Worm (Caenorhabditis elegans) whole organism, L4/young adult: ENCODE measurements around the gene sel-8.

Experiments
- W03F9.2 ChIP-seq: fragments of 150-350 bp; optimal IDR thresholded peaks from 2 replicates; lab custom pipeline; 2014; ENCODE audit warnings: missing biosample characterization, missing genetic modification characterization
- dao-5 ChIP-seq: sonication (generic microtip); optimal IDR thresholded peaks from 2 replicates; lab custom pipeline; 2016; ENCODE audit warnings: missing genotype, missing genetic modification characterization, moderate library complexity, missing compliant biosample characterization
- him-1 ChIP-seq: sonication (generic microtip); optimal IDR thresholded peaks from 2 replicates; lab custom pipeline; 2016; ENCODE audit warnings: missing genotype, missing genetic modification reagents, missing genetic modification characterization, missing compliant biosample characterization

The sel-8 gene

DNA sequence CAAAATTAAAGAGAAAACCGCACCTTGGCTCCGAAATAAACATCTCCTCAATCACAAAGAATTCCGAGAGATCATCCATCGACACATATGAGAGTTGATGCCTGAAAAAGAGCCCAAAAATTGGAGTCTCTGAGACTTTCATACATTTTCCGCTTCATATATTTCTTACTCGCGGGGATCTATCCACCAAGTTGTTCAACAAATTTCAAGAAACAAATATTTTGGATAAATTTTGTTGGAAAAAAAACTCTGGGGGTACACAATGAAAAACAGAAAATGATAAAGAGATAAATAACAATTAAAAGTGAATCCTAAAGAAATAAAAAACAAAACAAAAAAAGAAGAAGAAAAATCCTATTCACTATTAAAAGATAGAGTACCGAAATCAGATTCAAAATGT is at the start of gene sel-8:
TSS of gene sel-8 (minus strand) at position 101 of the 400 bp plus-strand sequence.
- TF ChIP-seq him-1 (tag; lab: Kevin White, UChicago): no peak
- TF ChIP-seq dao-5 (tag; lab: Kevin White, UChicago): no peak
- TF ChIP-seq W03F9.2 (tag; lab: Kevin White, UChicago): no peak

DNA sequence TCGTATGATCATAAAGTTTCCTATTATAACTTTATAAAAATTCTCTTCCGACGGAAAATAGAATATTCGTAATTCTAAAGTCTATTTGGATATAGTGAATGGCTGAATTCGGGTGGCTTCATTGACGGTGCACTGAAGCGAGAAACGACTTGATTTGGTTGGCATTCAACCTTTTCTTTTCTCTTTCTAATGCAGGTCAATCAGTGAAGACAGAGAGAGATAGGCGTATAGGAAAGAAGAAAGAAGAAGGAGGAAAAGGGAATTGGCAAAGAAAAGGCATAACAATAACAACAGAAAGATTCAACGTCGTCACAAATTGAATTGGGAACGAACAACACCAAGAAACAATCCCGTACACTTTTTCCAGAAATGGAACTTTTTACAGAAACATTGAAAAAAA is 48.5 kb upstream of the sel-8 start:
- TF ChIP-seq W03F9.2 (tag; lab: Kevin White, UChicago) (no peak), him-1 (tag; lab: Kevin White, UChicago) (no peak), dao-5 (tag; lab: Kevin White, UChicago) (no peak)

DNA sequence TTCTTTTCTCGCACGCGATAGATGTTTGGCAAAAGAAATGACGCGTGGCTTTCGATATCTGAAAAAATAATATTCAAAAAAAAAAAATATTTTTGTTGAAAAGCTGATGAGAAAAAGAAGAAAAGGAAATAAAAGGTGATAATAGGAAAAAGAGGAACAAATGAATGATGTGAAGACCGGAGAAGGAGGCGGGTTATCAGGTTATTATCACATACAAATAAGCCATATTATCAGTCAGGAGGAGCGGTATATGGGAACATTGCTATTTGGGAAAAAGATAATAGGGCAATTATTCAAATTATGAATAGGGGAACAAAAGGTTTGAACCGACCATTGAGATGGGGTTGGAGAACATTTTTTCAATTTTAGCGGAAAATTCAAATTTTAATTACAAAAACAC is 47.2 kb upstream of the sel-8 start:
- TF ChIP-seq W03F9.2 (tag; lab: Kevin White, UChicago): no peak
- no peak for TF ChIP-seq him-1 (tag; lab: Kevin White, UChicago)
- no peak for TF ChIP-seq dao-5 (tag; lab: Kevin White, UChicago)

DNA sequence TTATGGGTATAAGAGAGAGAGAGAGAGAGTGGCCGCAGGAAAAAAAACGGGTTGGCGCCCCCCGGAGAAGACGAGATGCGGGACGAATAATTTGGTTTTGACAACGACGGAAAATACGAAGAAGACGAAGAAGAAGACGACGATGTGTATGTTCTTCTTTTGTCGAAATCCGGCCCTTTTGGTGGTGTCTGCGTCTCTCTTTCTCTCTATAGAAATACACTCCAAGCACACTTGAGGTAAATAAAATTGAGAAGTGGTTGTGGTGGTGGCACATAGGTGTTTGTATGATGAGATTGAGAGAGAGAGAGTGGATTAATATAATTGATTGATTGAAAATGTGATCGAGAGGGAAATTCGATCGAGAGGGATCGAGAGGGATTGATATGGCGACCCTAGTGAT is 45.9 kb upstream of the sel-8 start:
- TF ChIP-seq dao-5 (tag; lab: Kevin White, UChicago) (no peak), him-1 (tag; lab: Kevin White, UChicago) (no peak), W03F9.2 (tag; lab: Kevin White, UChicago) (no peak)

DNA sequence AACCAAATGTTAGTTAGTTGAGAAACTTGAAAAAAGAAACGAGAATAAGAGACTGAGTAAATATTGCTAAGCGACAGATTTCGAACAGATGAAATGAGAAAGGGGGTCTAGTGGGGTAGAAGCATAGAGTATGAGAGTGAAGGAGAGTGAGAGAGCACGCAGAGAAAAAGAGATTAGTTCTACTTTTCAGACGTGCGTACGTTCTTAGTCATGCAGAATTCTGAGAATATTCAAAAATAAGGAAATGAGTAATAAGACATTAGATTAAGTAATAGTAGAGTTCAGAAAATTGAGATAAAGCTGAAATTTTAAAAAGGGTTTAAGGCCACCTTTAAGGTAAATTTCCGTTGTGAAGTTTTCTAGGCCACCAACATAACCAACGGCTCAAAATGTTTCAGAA is 44.0 kb upstream of the sel-8 start:
- TF ChIP-seq dao-5 (tag; lab: Kevin White, UChicago) (no peak), W03F9.2 (tag; lab: Kevin White, UChicago) (no peak), him-1 (tag; lab: Kevin White, UChicago) (no peak)

DNA sequence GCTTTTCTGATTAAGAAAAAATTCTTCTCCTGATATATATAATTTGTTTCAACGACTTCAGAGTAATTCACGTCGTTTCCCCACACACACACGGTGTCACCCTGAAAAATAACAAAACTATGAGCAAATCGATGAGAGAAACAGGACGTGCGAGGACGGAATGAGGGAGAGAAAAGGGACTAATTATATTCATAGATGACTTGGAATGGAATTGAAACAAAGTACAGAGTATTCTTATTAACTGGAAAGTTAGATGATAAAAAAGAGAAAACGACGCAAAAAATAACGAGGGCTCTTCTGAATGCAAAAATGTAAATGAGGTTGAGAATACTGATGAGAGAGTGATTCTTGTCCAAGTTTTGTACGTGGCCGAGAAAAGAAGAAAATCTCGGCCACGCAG is 43.4 kb upstream of the sel-8 start, which contains the start of gene C46F11.6:
TSS of gene C46F11.6 (minus strand) at position 101 of the 400 bp plus-strand sequence.
- no peak for TF ChIP-seq him-1 (tag; lab: Kevin White, UChicago)
- TF ChIP-seq W03F9.2 (tag; lab: Kevin White, UChicago): no peak
- no peak for TF ChIP-seq dao-5 (tag; lab: Kevin White, UChicago)

- no peak for TF ChIP-seq dao-5 (tag; lab: Kevin White, UChicago)
- TF ChIP-seq him-1 (tag; lab: Kevin White, UChicago): peak; percentile 62
- TF ChIP-seq W03F9.2 (tag; lab: Kevin White, UChicago): peak; percentile 27
Observed at ce11 chrIII:3664224-3664623, 37.3 kb upstream of the sel-8 start, which contains the start of gene C46F11.4. C46F11.4 (minus strand) TSS chrIII:3664304.

ce11 chrIII:3657479-3657878 is 30.5 kb upstream of the sel-8 start, which contains the start of gene C46F11.5:
C46F11.5 (minus strand) TSS chrIII:3657606.
- no peak for TF ChIP-seq W03F9.2 (tag; lab: Kevin White, UChicago)
- TF ChIP-seq him-1 (tag; lab: Kevin White, UChicago): no peak

- TF ChIP-seq dao-5 (tag; lab: Kevin White, UChicago) (no peak), W03F9.2 (tag; lab: Kevin White, UChicago) (no peak)
Observed at ce11 chrIII:3652964-3653363, 26.0 kb upstream of the sel-8 start.

ce11 chrIII:3652427-3652826 is 25.5 kb upstream of the sel-8 start:
- TF ChIP-seq W03F9.2 (tag; lab: Kevin White, UChicago): no peak
- no peak for TF ChIP-seq him-1 (tag; lab: Kevin White, UChicago)
- TF ChIP-seq dao-5 (tag; lab: Kevin White, UChicago): no peak

DNA sequence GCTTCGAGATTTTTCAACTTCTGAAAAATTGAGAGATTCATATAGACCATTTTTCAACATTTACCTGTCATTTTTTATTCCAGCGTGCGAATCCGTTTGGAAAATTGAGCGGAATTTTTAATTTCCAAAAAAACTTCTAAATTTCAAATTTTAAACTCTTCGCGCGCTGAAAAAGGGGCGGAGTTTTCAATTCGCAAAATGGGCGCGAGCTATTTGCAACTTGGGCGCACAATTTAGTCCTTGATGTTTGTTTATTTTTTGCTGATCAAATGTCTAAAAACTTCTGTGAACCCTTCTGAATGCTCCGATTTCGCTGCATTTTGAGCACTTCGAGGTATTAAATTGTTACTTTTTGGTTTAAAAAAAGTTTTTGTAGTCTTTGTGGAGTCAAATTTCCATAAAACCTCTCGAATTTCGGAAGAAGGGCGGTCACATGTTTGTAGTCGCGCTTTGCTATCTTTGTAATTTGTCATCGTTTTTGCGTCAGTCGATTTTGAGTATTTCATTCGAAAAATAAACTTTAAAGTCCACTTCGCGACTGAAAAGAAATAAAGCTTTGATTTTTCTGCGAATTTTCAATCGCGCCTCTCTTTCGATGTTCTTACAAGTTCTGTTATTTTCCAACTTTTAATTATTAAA is 23.9 kb upstream of the sel-8 start, which contains the start of the genes madf-8 and gsr-1:
TSS of gene madf-8 (minus strand) at position 156 of the 639 bp plus-strand sequence.
TSS of gene gsr-1 (plus strand) at position 231 of the 639 bp plus-strand sequence.
- TF ChIP-seq him-1 (tag; lab: Kevin White, UChicago): no peak

ce11 chrIII:3650266-3650665 is 23.3 kb upstream of the sel-8 start:
- TF ChIP-seq W03F9.2 (tag; lab: Kevin White, UChicago) (peak; percentile 3), him-1 (tag; lab: Kevin White, UChicago) (no peak)

DNA sequence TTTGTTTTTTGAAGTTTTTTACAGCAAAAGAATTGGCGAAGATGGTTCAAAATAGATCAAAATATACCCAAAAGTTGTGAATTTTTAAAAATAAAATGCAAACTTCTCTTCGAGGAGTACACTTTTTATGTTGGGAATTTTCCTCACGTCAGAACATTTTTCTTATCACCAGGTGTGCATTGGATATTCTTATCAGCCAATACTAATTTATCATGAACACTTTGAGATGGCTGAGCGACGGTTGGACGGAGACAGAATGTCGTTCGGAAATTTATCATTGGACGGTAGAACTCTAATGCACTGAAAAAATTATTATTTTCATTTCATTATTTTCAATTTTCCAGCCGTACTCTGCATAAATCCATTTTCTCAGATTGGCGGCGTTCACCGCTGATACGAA is 22.4 kb upstream of the sel-8 start:
- TF ChIP-seq dao-5 (tag; lab: Kevin White, UChicago) (no peak), him-1 (tag; lab: Kevin White, UChicago) (no peak), W03F9.2 (tag; lab: Kevin White, UChicago) (no peak)

ce11 chrIII:3644075-3644474 is 17.1 kb upstream of the sel-8 start, which contains the start of gene unc-93:
unc-93 (plus strand) TSS chrIII:3644375.
- TF ChIP-seq him-1 (tag; lab: Kevin White, UChicago) (no peak), W03F9.2 (tag; lab: Kevin White, UChicago) (no peak), dao-5 (tag; lab: Kevin White, UChicago) (no peak)
